Worm (Caenorhabditis elegans) whole organism, L2 larva: ENCODE data around the gene nfi-1.

Experiments used
- C34F6.9 ChIP-seq: fragments of 150-350 bp; optimal IDR thresholded peaks from 2 replicates; lab custom pipeline; 2014; ENCODE audit warnings: missing biosample characterization, missing genetic modification characterization
- F13H6.1 ChIP-seq: sonication (generic microtip); optimal IDR thresholded peaks from 2 replicates; lab custom pipeline; 2016; ENCODE audit warnings: missing genetic modification characterization, missing compliant biosample characterization
- R02D3.7 ChIP-seq: fragments of 150-350 bp; optimal IDR thresholded peaks from 2 replicates; lab custom pipeline; 2014; ENCODE audit warnings: missing biosample characterization, missing genetic modification characterization
- Y55F3AM.14 ChIP-seq: fragments of 200-800 bp; sonication (Bioruptor generic); optimal IDR thresholded peaks from 2 replicates; lab custom pipeline; 2018; ENCODE audit warnings: mild to moderate bottlenecking, missing genetic modification characterization, missing compliant biosample characterization
- ZK546.5 ChIP-seq: sonication (generic microtip); optimal IDR thresholded peaks from 2 replicates; lab custom pipeline; 2017; ENCODE audit warnings: missing biosample characterization, missing genetic modification characterization
- alr-1 ChIP-seq: fragments of 150-350 bp; optimal IDR thresholded peaks from 2 replicates; lab custom pipeline; 2014; ENCODE audit warnings: missing biosample characterization, missing genetic modification characterization
- aly-2 ChIP-seq: fragments of 150-350 bp; optimal IDR thresholded peaks from 2 replicates; lab custom pipeline; 2014; ENCODE audit warnings: missing biosample characterization, missing genetic modification characterization
- ama-1 ChIP-seq: fragments of 150-350 bp; optimal IDR thresholded peaks from 2 replicates; lab custom pipeline; 2018; ENCODE audit warnings: inconsistent platforms
- blmp-1 ChIP-seq: sonication (generic microtip); optimal IDR thresholded peaks from 2 replicates; lab custom pipeline; 2017; ENCODE audit warnings: missing genetic modification characterization, mild to moderate bottlenecking, missing compliant biosample characterization, antibody characterized with exemption, moderate library complexity; ENCODE audit not compliant: insufficient read depth
- ceh-16 ChIP-seq: fragments of 150-350 bp; optimal IDR thresholded peaks from 2 replicates; lab custom pipeline; 2014; ENCODE audit warnings: missing biosample characterization, missing genetic modification characterization
- ceh-82 ChIP-seq: fragments of 150-350 bp; optimal IDR thresholded peaks from 2 replicates; lab custom pipeline; 2014; ENCODE audit warnings: missing biosample characterization, missing genetic modification characterization
- crh-2 ChIP-seq: sonication (generic microtip); optimal IDR thresholded peaks from 2 replicates; lab custom pipeline; 2017; ENCODE audit warnings: missing biosample characterization, missing genetic modification characterization
- dmd-4 ChIP-seq: sonication (generic microtip); optimal IDR thresholded peaks from 2 replicates; lab custom pipeline; 2017; ENCODE audit warnings: missing biosample characterization, missing genetic modification characterization
- egl-27 ChIP-seq: sonication (generic microtip); optimal IDR thresholded peaks from 3 replicates; lab custom pipeline; 2017; ENCODE audit warnings: missing biosample characterization, missing genetic modification reagents, missing genetic modification characterization
- elt-1 ChIP-seq: fragments of 150-350 bp; optimal IDR thresholded peaks from 2 replicates; lab custom pipeline; 2014; ENCODE audit warnings: missing biosample characterization, missing genetic modification characterization
- elt-3 ChIP-seq: sonication (generic microtip); optimal IDR thresholded peaks from 2 replicates; lab custom pipeline; 2017; ENCODE audit warnings: missing biosample characterization, missing genetic modification characterization
- fos-1 ChIP-seq: fragments of 150-350 bp; optimal IDR thresholded peaks from 2 replicates; lab custom pipeline; 2014; ENCODE audit warnings: missing biosample characterization, missing genetic modification characterization
- gmeb-1 ChIP-seq: fragments of 150-350 bp; optimal IDR thresholded peaks from 2 replicates; lab custom pipeline; 2014; ENCODE audit warnings: missing biosample characterization, missing genetic modification characterization
- lin-11 ChIP-seq: fragments of 150-350 bp; sonication (generic microtip); optimal IDR thresholded peaks from 2 replicates; lab custom pipeline; 2014; ENCODE audit warnings: missing biosample characterization, missing genetic modification characterization, inconsistent platforms, mixed read lengths
- lin-13 ChIP-seq: fragments of 150-350 bp; optimal IDR thresholded peaks from 2 replicates; lab custom pipeline; 2014; ENCODE audit warnings: missing biosample characterization, missing genetic modification reagents, missing genetic modification characterization
- lin-39 ChIP-seq: fragments of 150-350 bp; optimal IDR thresholded peaks from 2 replicates; lab custom pipeline; 2014; ENCODE audit warnings: missing biosample characterization, missing genetic modification reagents, missing genetic modification characterization
- lsy-2 ChIP-seq, 2 experiments: fragments of 150-350 bp in 1 of 2; sonication (generic microtip) in 1 of 2; optimal IDR thresholded peaks; 2 replicates each; lab custom pipeline; 2014 to 2017; ENCODE audit warnings: missing biosample characterization in 2 of 2, missing genetic modification characterization in 2 of 2
- mab-5 ChIP-seq: fragments of 150-350 bp; optimal IDR thresholded peaks from 2 replicates; lab custom pipeline; 2014; ENCODE audit warnings: missing biosample characterization, missing genetic modification characterization
- mbf-1 ChIP-seq: sonication (generic microtip); optimal IDR thresholded peaks from 2 replicates; lab custom pipeline; 2017; ENCODE audit warnings: missing biosample characterization, missing genetic modification characterization
- mdl-1 ChIP-seq, 2 experiments: fragments of 150-350 bp in 1 of 2; sonication (generic microtip) in 1 of 2; optimal IDR thresholded peaks; 2 replicates each; lab custom pipeline; 2017; ENCODE audit warnings: missing biosample characterization in 2 of 2, missing genetic modification characterization in 2 of 2
- nhr-10 ChIP-seq: sonication (generic microtip); optimal IDR thresholded peaks from 2 replicates; lab custom pipeline; 2017; ENCODE audit warnings: missing biosample characterization, missing genetic modification characterization
- nhr-11 ChIP-seq: fragments of 150-350 bp; optimal IDR thresholded peaks from 2 replicates; lab custom pipeline; 2014; ENCODE audit warnings: missing biosample characterization, missing genetic modification characterization
- nhr-12 ChIP-seq: fragments of 150-350 bp; optimal IDR thresholded peaks from 2 replicates; lab custom pipeline; 2014; ENCODE audit warnings: missing biosample characterization, missing genetic modification characterization
- nhr-129 ChIP-seq: fragments of 150-350 bp; optimal IDR thresholded peaks from 2 replicates; lab custom pipeline; 2014; ENCODE audit warnings: missing biosample characterization, missing genetic modification characterization
- nhr-21 ChIP-seq: fragments of 150-350 bp; optimal IDR thresholded peaks from 2 replicates; lab custom pipeline; 2014; ENCODE audit warnings: missing biosample characterization, missing genetic modification characterization
- nhr-237 ChIP-seq: fragments of 150-350 bp; optimal IDR thresholded peaks from 2 replicates; lab custom pipeline; 2014; ENCODE audit warnings: missing biosample characterization, missing genetic modification characterization
- nhr-25 ChIP-seq: fragments of 150-350 bp; sonication (generic microtip); optimal IDR thresholded peaks from 3 replicates; lab custom pipeline; 2014; ENCODE audit warnings: missing biosample characterization, missing genetic modification characterization
- nhr-6 ChIP-seq: fragments of 150-350 bp; optimal IDR thresholded peaks from 2 replicates; lab custom pipeline; 2014; ENCODE audit warnings: missing biosample characterization, missing genetic modification characterization
- nhr-77 ChIP-seq: fragments of 150-350 bp; optimal IDR thresholded peaks from 2 replicates; lab custom pipeline; 2014; ENCODE audit warnings: missing biosample characterization, missing genetic modification characterization
- peb-1 ChIP-seq: fragments of 150-350 bp; optimal IDR thresholded peaks from 2 replicates; lab custom pipeline; 2014; ENCODE audit warnings: missing biosample characterization, missing genetic modification characterization
- sem-4 ChIP-seq: fragments of 150-350 bp; optimal IDR thresholded peaks from 2 replicates; lab custom pipeline; 2014; ENCODE audit warnings: missing biosample characterization, missing genetic modification reagents, missing genetic modification characterization
- skn-1 ChIP-seq: sonication (generic microtip); optimal IDR thresholded peaks from 2 replicates; lab custom pipeline; 2017; ENCODE audit warnings: missing biosample characterization, missing genetic modification characterization
- sma-3 ChIP-seq: sonication (generic microtip); optimal IDR thresholded peaks from 2 replicates; lab custom pipeline; 2016; ENCODE audit warnings: missing genetic modification reagents, missing genetic modification characterization, missing compliant biosample characterization
- sma-9 ChIP-seq, 2 experiments: fragments of 150-350 bp in 1 of 2; sonication (generic microtip) in 1 of 2; optimal IDR thresholded peaks; 2 replicates each; lab custom pipeline; 2014 to 2016; ENCODE audit warnings: missing genetic modification characterization in 2 of 2, mild to moderate bottlenecking in 1 of 2, missing biosample characterization in 1 of 2, missing compliant biosample characterization in 1 of 2, missing genetic modification reagents in 1 of 2, moderate library complexity in 1 of 2
- snpc-4 ChIP-seq: fragments of 150-350 bp; optimal IDR thresholded peaks from 2 replicates; lab custom pipeline; 2014; ENCODE audit warnings: missing biosample characterization, missing genetic modification characterization
- unc-39 ChIP-seq: fragments of 150-350 bp; optimal IDR thresholded peaks from 2 replicates; lab custom pipeline; 2014; ENCODE audit warnings: missing biosample characterization, missing genetic modification characterization
- unc-55 ChIP-seq: fragments of 150-350 bp; sonication (generic microtip); optimal IDR thresholded peaks from 3 replicates; lab custom pipeline; 2014; ENCODE audit warnings: missing biosample characterization, missing genetic modification reagents, missing genetic modification characterization
- unc-62 ChIP-seq: fragments of 150-350 bp; optimal IDR thresholded peaks from 2 replicates; lab custom pipeline; 2014; ENCODE audit warnings: missing biosample characterization, missing genetic modification reagents, missing genetic modification characterization
- zag-1 ChIP-seq: fragments of 150-350 bp; optimal IDR thresholded peaks from 2 replicates; lab custom pipeline; 2014; ENCODE audit warnings: missing biosample characterization, missing genetic modification characterization
- ztf-1 ChIP-seq: fragments of 200-800 bp; sonication (Bioruptor generic); conservative IDR thresholded peaks from 2 replicates; pipeline ENCODE4 v1.3.6; 2022; ENCODE audit warnings: missing genetic modification characterization, missing compliant biosample characterization
- ztf-11 ChIP-seq: sonication (generic microtip); optimal IDR thresholded peaks from 2 replicates; lab custom pipeline; 2017; ENCODE audit warnings: missing biosample characterization, missing genetic modification characterization
- ztf-4 ChIP-seq: fragments of 150-350 bp; optimal IDR thresholded peaks from 2 replicates; lab custom pipeline; 2014; ENCODE audit warnings: missing biosample characterization, missing genetic modification characterization

Gene nfi-1

ce11 chrII:7537603-7538230 lies at the start of gene nfi-1:
Gene nfi-1, plus strand, starts transcription at chrII:7538180.
- no peak for TF ChIP-seq sem-4 (tag; lab: Kevin White, UChicago)
- no peak for TF ChIP-seq ztf-4 (tag; lab: Kevin White, UChicago)
- no peak for TF ChIP-seq nhr-25 (tag; lab: Kevin White, UChicago)
- TF ChIP-seq ama-1 (lab: Kevin White, UChicago) = no peak
- peak; percentile 70 for TF ChIP-seq C34F6.9 (tag; lab: Kevin White, UChicago)
- TF ChIP-seq skn-1 (tag; lab: Kevin White, UChicago) = no peak
- no peak for TF ChIP-seq Y55F3AM.14 (GFP tag; lab: Kevin White, UChicago)
- no peak for TF ChIP-seq ceh-16 (tag; lab: Kevin White, UChicago)
- no peak for TF ChIP-seq snpc-4 (tag; lab: Kevin White, UChicago)
- TF ChIP-seq nhr-21 (tag; lab: Kevin White, UChicago) = no peak
- TF ChIP-seq ztf-11 (tag; lab: Kevin White, UChicago) = no peak
- no peak for TF ChIP-seq nhr-77 (tag; lab: Kevin White, UChicago)
- TF ChIP-seq ZK546.5 = no peak
- TF ChIP-seq nhr-129 = peak; percentile 45
- no peak for TF ChIP-seq F13H6.1 (tag; lab: Kevin White, UChicago)
- no peak for TF ChIP-seq peb-1 (tag; lab: Kevin White, UChicago)
- TF ChIP-seq mbf-1 (tag; lab: Kevin White, UChicago) = no peak
- no peak for TF ChIP-seq zag-1 (tag; lab: Kevin White, UChicago)
- no peak for TF ChIP-seq lin-39
- no peak for TF ChIP-seq blmp-1 (tag; lab: Kevin White, UChicago)
- no peak for TF ChIP-seq unc-62 (GFP tag; lab: Kevin White, UChicago)
- no peak for TF ChIP-seq nhr-12 (tag; lab: Kevin White, UChicago)
- no peak for TF ChIP-seq elt-1 (tag; lab: Kevin White, UChicago)
- no peak for TF ChIP-seq aly-2 (tag; lab: Kevin White, UChicago)
- TF ChIP-seq dmd-4 (tag; lab: Kevin White, UChicago) = no peak
- peak; percentile 59 for TF ChIP-seq unc-55 (GFP tag; lab: Kevin White, UChicago)
- peak; percentile 27 for TF ChIP-seq gmeb-1 (tag; lab: Kevin White, UChicago)
- peak; percentile 36 for TF ChIP-seq crh-2 (tag; lab: Kevin White, UChicago)
- no peak for TF ChIP-seq mdl-1 (tag; optimal IDR thresholded peaks at IDR 0.05; lab: Kevin White, UChicago)
- peak; percentile 32 for TF ChIP-seq lin-13 (GFP tag; lab: Kevin White, UChicago)
- TF ChIP-seq egl-27 = no peak
- TF ChIP-seq mab-5 (tag; lab: Kevin White, UChicago) = no peak
- TF ChIP-seq alr-1 (tag; lab: Kevin White, UChicago) = no peak
- no peak for TF ChIP-seq fos-1
- no peak for TF ChIP-seq lin-11 (tag; lab: Kevin White, UChicago)
- TF ChIP-seq R02D3.7 (tag; lab: Kevin White, UChicago) = no peak
- no peak for TF ChIP-seq ztf-1 (GFP tag; lab: Robert Waterston, UW)
- TF ChIP-seq sma-3 (GFP tag; lab: Kevin White, UChicago) = peak; percentile 18
- no peak for TF ChIP-seq unc-39 (tag; lab: Kevin White, UChicago)
- no peak for TF ChIP-seq nhr-237
- TF ChIP-seq elt-3 (tag; lab: Kevin White, UChicago) = no peak
- peak; percentile 62 for TF ChIP-seq sma-9 (GFP tag; optimal IDR thresholded peaks at IDR 0.05; lab: Kevin White, UChicago)
- no peak for TF ChIP-seq sma-9 (tag; optimal IDR thresholded peaks at IDR 0.05; lab: Kevin White, UChicago)
- TF ChIP-seq nhr-6 (tag; lab: Kevin White, UChicago) = no peak
- no peak for TF ChIP-seq ceh-82
- TF ChIP-seq nhr-10 (tag; lab: Kevin White, UChicago) = no peak
- peak; percentile 3 to 95 for TF ChIP-seq lsy-2 (tag; optimal IDR thresholded peaks at IDR 0.05; lab: Kevin White, UChicago)
- TF ChIP-seq nhr-11 (tag; lab: Kevin White, UChicago) = no peak
